Worm (Caenorhabditis elegans): ENCODE measurements around the gene mtrr-1.

Gene mtrr-1

DNA sequence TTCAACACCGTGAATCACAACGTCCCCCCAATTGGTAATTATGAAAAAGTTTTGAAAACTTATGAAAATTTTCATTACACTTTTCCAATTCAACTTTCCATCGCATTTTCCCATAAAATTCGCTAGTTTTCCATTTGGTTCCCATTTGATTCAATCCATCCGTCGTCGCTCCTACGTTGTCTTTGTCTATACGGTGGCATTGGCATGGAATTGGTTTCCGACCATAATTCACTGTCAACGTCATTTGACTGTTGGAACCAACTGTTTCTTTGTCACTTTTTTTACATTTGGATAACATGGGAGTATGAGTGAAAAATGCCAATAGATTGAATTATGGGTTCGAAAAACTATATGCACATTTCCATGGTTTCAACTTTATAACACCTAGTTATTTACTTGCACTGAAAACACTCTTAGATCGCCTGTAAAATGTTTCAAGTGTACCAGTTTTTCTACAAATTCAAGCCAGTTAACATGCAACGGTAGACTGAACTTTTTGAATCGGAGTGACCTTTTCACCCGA, 27.7 kb upstream of the mtrr-1 start:
- TF ChIP-seq tbx-2 (tag; optimal IDR thresholded peaks at IDR 0.05) = no peak
- peak; percentile 45 for TF ChIP-seq dsc-1 (tag; optimal IDR thresholded peaks at IDR 0.05)
- no peak for TF ChIP-seq efl-1 (optimal IDR thresholded peaks at IDR 0.05)
- TF ChIP-seq efl-1 (GFP tag; optimal IDR thresholded peaks at IDR 0.05 in 1 of 2) = peak in 1 of 2 experiments; percentile 33
- TF ChIP-seq blmp-1 (tag; optimal IDR thresholded peaks at IDR 0.05) = peak; percentile 41
- no peak for TF ChIP-seq fkh-4 (tag; optimal IDR thresholded peaks at IDR 0.05; ENCODE audit: borderline replicate concordance)
- TF ChIP-seq fos-1 (tag; optimal IDR thresholded peaks at IDR 0.05) = no peak

DNA sequence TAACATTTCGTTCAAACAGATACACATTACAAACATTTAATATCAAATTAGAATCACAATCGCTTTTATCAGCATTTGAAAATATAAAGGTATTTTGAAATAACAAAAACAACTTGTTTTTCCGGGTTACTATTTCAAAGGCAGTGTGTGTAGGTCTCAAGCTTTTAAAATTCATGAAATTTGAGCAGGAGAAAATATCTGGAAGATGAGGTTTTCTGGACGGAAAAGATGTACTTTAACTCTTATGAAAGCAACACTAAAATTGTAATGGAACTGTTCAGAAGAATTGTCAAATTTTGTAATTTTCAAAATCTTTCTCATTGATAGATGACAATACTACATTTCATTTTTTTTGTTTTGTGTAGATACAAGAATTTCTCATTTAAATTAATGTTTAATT, 27.2 kb upstream of the mtrr-1 start:
- TF ChIP-seq efl-3 (GFP tag; optimal IDR thresholded peaks at IDR 0.05) = no peak
- TF ChIP-seq nhr-85 (tag) = peak; percentile 46

DNA sequence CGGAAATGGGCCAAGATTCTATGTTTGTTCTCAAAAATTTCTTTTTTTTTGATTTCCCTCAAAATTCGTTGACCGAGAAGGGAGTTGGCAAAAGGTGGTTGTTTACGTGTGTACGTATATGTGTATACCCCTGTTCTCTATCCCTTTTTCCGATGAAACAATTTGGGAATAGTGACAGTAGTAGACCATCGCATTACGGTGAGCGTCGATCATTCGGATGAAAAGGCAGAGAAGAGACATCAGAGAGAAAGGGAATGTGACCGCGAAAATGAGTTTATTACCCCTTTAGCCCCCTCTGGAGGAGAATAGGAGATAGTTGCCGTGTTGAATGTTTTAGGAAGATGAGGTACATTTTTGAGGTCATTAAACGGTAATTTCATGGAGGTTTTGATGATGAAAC, 25.7 kb upstream of the mtrr-1 start:
- TF ChIP-seq elt-3 (tag; optimal IDR thresholded peaks at IDR 0.05) = peak in 2 of 6 experiments; percentile 23 to 27
- no peak for TF ChIP-seq pag-3 (tag; optimal IDR thresholded peaks at IDR 0.05; ENCODE audit: borderline replicate concordance, insufficient read depth)
- TF ChIP-seq zip-4 (GFP tag; optimal IDR thresholded peaks at IDR 0.05) = no peak
- peak; percentile 0 for TF ChIP-seq nhr-47 (tag; optimal IDR thresholded peaks at IDR 0.05)
- TF ChIP-seq nhr-90 (tag; optimal IDR thresholded peaks at IDR 0.05; ENCODE audit: poor library complexity) = peak; percentile 29
- no peak for TF ChIP-seq ces-1 (GFP tag; optimal IDR thresholded peaks at IDR 0.05)
- TF ChIP-seq Y116A8C.19 (tag; optimal IDR thresholded peaks at IDR 0.05; ENCODE audit: borderline replicate concordance) = no peak
- no peak for TF ChIP-seq nhr-19 (GFP tag; conservative IDR thresholded peaks at IDR 0.05)
- no peak for TF ChIP-seq C04F5.9 (tag; optimal IDR thresholded peaks at IDR 0.05)
- no peak for TF ChIP-seq C34B4.2 (tag; optimal IDR thresholded peaks at IDR 0.05)
- TF ChIP-seq nhr-71 (tag; optimal IDR thresholded peaks at IDR 0.05) = peak; percentile 38
- no peak for TF ChIP-seq skn-1 (tag; optimal IDR thresholded peaks at IDR 0.05)
- peak in 1 of 3 experiments; percentile 7 for TF ChIP-seq dpl-1 (GFP tag; optimal IDR thresholded peaks at IDR 0.05)
- no peak for TF ChIP-seq nhr-76 (tag; optimal IDR thresholded peaks at IDR 0.05)
- TF ChIP-seq nhr-20 (tag; optimal IDR thresholded peaks at IDR 0.05) = peak; percentile 46
- peak in 1 of 2 experiments; percentile 40 for TF ChIP-seq lsy-2 (tag; optimal IDR thresholded peaks at IDR 0.05)
- no peak for TF ChIP-seq ets-5 (GFP tag; IDR thresholded peaks at IDR 0.05)
- no peak for TF ChIP-seq isw-1 (GFP tag; IDR thresholded peaks at IDR 0.05)
- peak in 1 of 2 experiments; percentile 2 for TF ChIP-seq lin-35 (GFP tag; optimal IDR thresholded peaks at IDR 0.05)
- TF ChIP-seq hlh-17 (GFP tag; optimal IDR thresholded peaks at IDR 0.05; ENCODE audit: borderline replicate concordance) = no peak
- peak; percentile 63 for TF ChIP-seq snu-23 (GFP tag; optimal IDR thresholded peaks at IDR 0.05)
- TF ChIP-seq C16A3.4 (tag; optimal IDR thresholded peaks at IDR 0.05) = no peak
- TF ChIP-seq unc-130 (tag; optimal IDR thresholded peaks at IDR 0.05) = no peak
- peak; percentile 99 for TF ChIP-seq blmp-1 (tag; optimal IDR thresholded peaks at IDR 0.05)
- TF ChIP-seq lin-14 (GFP tag; optimal IDR thresholded peaks at IDR 0.05) = peak; percentile 86
- TF ChIP-seq mep-1 (tag; optimal IDR thresholded peaks at IDR 0.05) = peak; percentile 67
- peak; percentile 90 for TF ChIP-seq nhr-85 (tag)
- TF ChIP-seq pax-3 (tag; optimal IDR thresholded peaks at IDR 0.05) = no peak
- no peak for TF ChIP-seq jun-1 (tag; optimal IDR thresholded peaks at IDR 0.05)

DNA sequence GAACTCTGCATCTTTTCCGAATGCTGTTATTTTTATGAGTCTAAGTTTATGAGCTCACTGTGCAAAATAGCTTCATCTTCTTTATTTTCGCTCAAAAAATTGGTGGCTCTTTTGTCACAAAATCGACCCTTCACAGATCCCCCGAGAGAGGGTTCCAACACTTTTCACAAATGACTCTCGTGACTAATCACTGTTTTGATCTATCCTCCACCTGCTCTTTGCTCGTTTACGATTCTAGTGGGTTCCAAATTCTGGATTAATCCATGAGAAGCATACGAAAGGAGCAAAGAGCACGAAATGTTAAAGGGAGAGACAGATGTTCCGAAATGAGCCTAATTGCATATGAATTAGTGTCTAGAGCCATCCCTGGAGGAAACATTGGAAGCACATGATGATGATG, 24.4 kb upstream of the mtrr-1 start:
- TF ChIP-seq dsc-1 (tag; optimal IDR thresholded peaks at IDR 0.05) (peak; percentile 8), hlh-4 (tag; optimal IDR thresholded peaks at IDR 0.05) (no peak), lin-14 (GFP tag; optimal IDR thresholded peaks at IDR 0.05) (no peak)

Data from whole organism, L1 larva.